Worm (Caenorhabditis elegans) whole organism, late embryonic: ENCODE results near the gene nstp-5.

Source experiments
- C08G9.2 ChIP-seq: sonication (generic microtip); optimal IDR thresholded peaks from 2 replicates; lab custom pipeline; 2016; ENCODE audit warnings: mild to moderate bottlenecking, missing genetic modification characterization, moderate library complexity, missing compliant biosample characterization
- C38D4.7 ChIP-seq: fragments of 200-800 bp; sonication (Bioruptor generic); optimal IDR thresholded peaks from 2 replicates; lab custom pipeline; 2018; ENCODE audit warnings: mild to moderate bottlenecking, missing genetic modification characterization, moderate library complexity, missing compliant biosample characterization
- T23F11.4 ChIP-seq: fragments of 200-800 bp; sonication (Bioruptor generic); optimal IDR thresholded peaks from 2 replicates; lab custom pipeline; 2018; ENCODE audit warnings: mild to moderate bottlenecking, missing genetic modification characterization, missing compliant biosample characterization
- Y22D7AL.16 ChIP-seq: sonication (generic microtip); optimal IDR thresholded peaks from 2 replicates; lab custom pipeline; 2016; ENCODE audit warnings: missing genetic modification characterization, missing compliant biosample characterization
- ahr-1 ChIP-seq: sonication (generic microtip); optimal IDR thresholded peaks from 2 replicates; lab custom pipeline; 2016; ENCODE audit warnings: missing genetic modification characterization, missing compliant biosample characterization
- ceh-14 ChIP-seq: sonication (generic microtip); optimal IDR thresholded peaks from 2 replicates; lab custom pipeline; 2016; ENCODE audit warnings: missing genotype, missing genetic modification characterization, missing compliant biosample characterization
- ceh-18 ChIP-seq: sonication (generic microtip); optimal IDR thresholded peaks from 2 replicates; lab custom pipeline; 2016; ENCODE audit warnings: missing genetic modification characterization, missing compliant biosample characterization
- ceh-19 ChIP-seq: fragments of 200-800 bp; sonication (Bioruptor generic); optimal IDR thresholded peaks from 2 replicates; lab custom pipeline; 2018; ENCODE audit warnings: mild to moderate bottlenecking, missing genetic modification characterization, missing compliant biosample characterization
- ceh-2 ChIP-seq: sonication (generic microtip); optimal IDR thresholded peaks from 2 replicates; lab custom pipeline; 2016; ENCODE audit warnings: missing genotype, missing genetic modification characterization, missing compliant biosample characterization
- ceh-22 ChIP-seq: sonication (generic microtip); optimal IDR thresholded peaks from 2 replicates; lab custom pipeline; 2017; ENCODE audit warnings: missing biosample characterization, missing genetic modification characterization
- ceh-30 ChIP-seq: fragments of 150-350 bp; optimal IDR thresholded peaks from 2 replicates; lab custom pipeline; 2014; ENCODE audit warnings: missing biosample characterization, missing genetic modification characterization
- ceh-34 ChIP-seq: sonication (generic microtip); optimal IDR thresholded peaks from 2 replicates; lab custom pipeline; 2016; ENCODE audit warnings: mild to moderate bottlenecking, missing genetic modification characterization, missing compliant biosample characterization
- ceh-45 ChIP-seq: fragments of 200-800 bp; sonication (Bioruptor generic); IDR thresholded peaks from 2 replicates; pipeline ENCODE4 v1.3.6; 2022; ENCODE audit warnings: missing genetic modification reagents, missing genetic modification characterization, missing compliant biosample characterization
- ceh-48 ChIP-seq: sonication (generic microtip); optimal IDR thresholded peaks from 2 replicates; lab custom pipeline; 2016; ENCODE audit warnings: missing genetic modification characterization, inconsistent platforms, missing compliant biosample characterization
- ceh-6 ChIP-seq: fragments of 200-800 bp; sonication (Bioruptor generic); optimal IDR thresholded peaks from 2 replicates; lab custom pipeline; 2018; ENCODE audit warnings: mild to moderate bottlenecking, missing genetic modification characterization, missing compliant biosample characterization
- che-1 ChIP-seq: sonication (generic microtip); optimal IDR thresholded peaks from 2 replicates; lab custom pipeline; 2016; ENCODE audit warnings: mild to moderate bottlenecking, missing genetic modification characterization, missing compliant biosample characterization
- dmd-4 ChIP-seq: sonication (generic microtip); optimal IDR thresholded peaks from 2 replicates; lab custom pipeline; 2016; ENCODE audit warnings: borderline replicate concordance, missing genetic modification characterization, missing compliant biosample characterization
- dve-1 ChIP-seq: sonication (generic microtip); optimal IDR thresholded peaks from 2 replicates; lab custom pipeline; 2017; ENCODE audit warnings: antibody characterized with exemption, mild to moderate bottlenecking, missing genetic modification characterization, missing compliant biosample characterization
- elt-4 ChIP-seq: sonication (generic microtip); optimal IDR thresholded peaks from 2 replicates; lab custom pipeline; 2016; ENCODE audit warnings: missing genetic modification characterization, missing compliant biosample characterization
- ets-4 ChIP-seq: sonication (generic microtip); optimal IDR thresholded peaks from 2 replicates; lab custom pipeline; 2016; ENCODE audit warnings: missing genetic modification characterization, missing compliant biosample characterization
- fkh-10 ChIP-seq: fragments of 150-350 bp; optimal IDR thresholded peaks from 2 replicates; lab custom pipeline; 2014; ENCODE audit warnings: missing biosample characterization, missing genetic modification reagents, missing genetic modification characterization
- fkh-6 ChIP-seq: sonication (generic microtip); optimal IDR thresholded peaks from 2 replicates; lab custom pipeline; 2016; ENCODE audit warnings: missing genetic modification characterization, missing compliant biosample characterization
- gmeb-2 ChIP-seq: sonication (generic microtip); optimal IDR thresholded peaks from 2 replicates; lab custom pipeline; 2016; ENCODE audit warnings: missing genetic modification characterization, inconsistent platforms, missing compliant biosample characterization
- hlh-15 ChIP-seq: sonication (generic microtip); optimal IDR thresholded peaks from 2 replicates; lab custom pipeline; 2016; ENCODE audit warnings: missing genetic modification characterization, missing compliant biosample characterization
- madf-2 ChIP-seq: sonication (generic microtip); optimal IDR thresholded peaks from 2 replicates; lab custom pipeline; 2017; ENCODE audit warnings: missing genetic modification characterization, missing compliant biosample characterization
- nhr-11 ChIP-seq: fragments of 150-350 bp; optimal IDR thresholded peaks from 2 replicates; lab custom pipeline; 2014; ENCODE audit warnings: missing biosample characterization, missing genetic modification characterization
- nhr-232 ChIP-seq: sonication (generic microtip); optimal IDR thresholded peaks from 2 replicates; lab custom pipeline; 2016; ENCODE audit warnings: missing genetic modification characterization, missing compliant biosample characterization
- odd-2 ChIP-seq: sonication (generic microtip); optimal IDR thresholded peaks from 2 replicates; lab custom pipeline; 2017; ENCODE audit warnings: antibody characterized with exemption, mild to moderate bottlenecking, missing genetic modification characterization, missing compliant biosample characterization
- pag-3 ChIP-seq: sonication (generic microtip); optimal IDR thresholded peaks from 2 replicates; lab custom pipeline; 2016; ENCODE audit warnings: missing compliant biosample characterization, missing genetic modification characterization, borderline replicate concordance
- pax-1 ChIP-seq: fragments of 150-350 bp; optimal IDR thresholded peaks from 2 replicates; lab custom pipeline; 2014; ENCODE audit warnings: missing biosample characterization, missing genetic modification characterization
- pha-4 ChIP-seq: fragments of 150-350 bp; optimal IDR thresholded peaks from 2 replicates; lab custom pipeline; 2018; ENCODE audit warnings: missing biosample characterization, missing genetic modification reagents, missing genetic modification characterization
- pqm-1 ChIP-seq: sonication (generic microtip); optimal IDR thresholded peaks from 2 replicates; lab custom pipeline; 2016; ENCODE audit warnings: missing genetic modification characterization, missing compliant biosample characterization
- pros-1 ChIP-seq: fragments of 150-350 bp; optimal IDR thresholded peaks from 2 replicates; lab custom pipeline; 2014; ENCODE audit warnings: missing biosample characterization, missing genetic modification reagents, missing genetic modification characterization
- ref-2 ChIP-seq: sonication (generic microtip); optimal IDR thresholded peaks from 2 replicates; lab custom pipeline; 2016; ENCODE audit warnings: missing genetic modification characterization, missing compliant biosample characterization
- rnt-1 ChIP-seq: sonication (generic microtip); optimal IDR thresholded peaks from 2 replicates; lab custom pipeline; 2016; ENCODE audit warnings: missing genetic modification characterization, missing compliant biosample characterization
- syd-9 ChIP-seq: sonication (generic microtip); optimal IDR thresholded peaks from 2 replicates; lab custom pipeline; 2016; ENCODE audit warnings: mild to moderate bottlenecking, missing genetic modification characterization, moderate library complexity, missing compliant biosample characterization
- ttx-3 ChIP-seq: sonication (generic microtip); optimal IDR thresholded peaks from 2 replicates; lab custom pipeline; 2016; ENCODE audit warnings: missing genetic modification reagents, missing genetic modification characterization, missing compliant biosample characterization
- unc-55 ChIP-seq: sonication (generic microtip); optimal IDR thresholded peaks from 2 replicates; lab custom pipeline; 2017; ENCODE audit warnings: missing biosample characterization, missing genetic modification reagents, missing genetic modification characterization
- zip-5 ChIP-seq: sonication (generic microtip); optimal IDR thresholded peaks from 2 replicates; lab custom pipeline; 2016; ENCODE audit warnings: missing genetic modification characterization, missing compliant biosample characterization

nstp-5 gene

DNA sequence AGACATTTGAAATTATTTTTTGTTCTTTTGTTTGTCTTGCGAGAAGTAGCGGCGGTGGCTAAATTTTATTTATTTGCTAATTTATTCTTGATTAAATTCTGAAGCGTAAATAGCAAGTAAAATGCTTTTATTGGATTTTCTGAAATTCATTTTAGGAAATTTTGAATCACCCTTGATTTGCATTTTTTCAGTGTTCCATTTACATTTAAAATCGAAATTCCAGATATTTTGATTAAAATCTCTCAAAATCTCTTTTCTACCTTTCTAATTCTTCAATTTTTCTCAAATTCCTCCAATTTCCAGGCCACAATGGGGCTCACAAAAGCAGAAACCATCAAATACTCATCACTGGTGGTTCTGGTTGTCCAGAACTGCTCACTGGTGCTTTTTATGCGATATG lies at the start of gene nstp-5:
Gene nstp-5 (plus strand): TSS at position 301 of the 400 bp plus-strand sequence.
- no peak for TF ChIP-seq gmeb-2 (tag; lab: Kevin White, UChicago)
- TF ChIP-seq ceh-48 (tag; lab: Kevin White, UChicago) = no peak
- TF ChIP-seq madf-2 = no peak
- TF ChIP-seq C08G9.2 (tag; lab: Kevin White, UChicago) = no peak
- no peak for TF ChIP-seq pros-1 (tag; lab: Kevin White, UChicago)
- TF ChIP-seq ceh-18 = no peak
- TF ChIP-seq odd-2 = no peak
- no peak for TF ChIP-seq nhr-11 (tag; lab: Kevin White, UChicago)
- TF ChIP-seq ceh-6 (GFP tag; lab: Kevin White, UChicago) = no peak
- TF ChIP-seq che-1 (tag; lab: Kevin White, UChicago) = no peak
- TF ChIP-seq ets-4 (tag; lab: Kevin White, UChicago) = no peak

DNA sequence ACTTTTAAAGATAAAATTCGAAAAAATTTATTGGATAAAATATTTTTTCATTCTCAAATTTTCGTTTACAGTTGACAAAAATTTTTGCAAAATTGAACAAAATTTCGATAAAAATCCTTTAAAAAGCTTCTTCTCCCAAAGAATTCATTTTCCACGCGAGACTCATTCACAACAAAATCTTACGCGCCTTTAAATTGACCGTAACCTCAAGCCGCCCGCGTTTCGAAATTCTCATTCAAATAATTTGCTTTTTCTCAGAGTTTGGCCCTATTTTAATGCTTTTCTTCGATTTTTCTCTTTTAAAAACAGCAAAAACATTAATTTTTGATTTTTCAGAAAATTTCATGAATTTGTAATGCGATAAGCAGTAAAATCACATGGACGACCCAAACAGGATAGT lies 49.8 kb upstream of the nstp-5 start, which contains the start of gene F07C6.4:
Gene F07C6.4 (plus strand): TSS at position 330 of the 400 bp plus-strand sequence.
- TF ChIP-seq ceh-34 (tag; lab: Kevin White, UChicago) = no peak
- no peak for TF ChIP-seq dmd-4 (tag; lab: Kevin White, UChicago)
- no peak for TF ChIP-seq pha-4 (tag; lab: Kevin White, UChicago)
- no peak for TF ChIP-seq elt-4
- TF ChIP-seq ceh-22 = no peak
- TF ChIP-seq ceh-2 (tag; lab: Kevin White, UChicago) = no peak
- TF ChIP-seq ceh-19 = no peak
- no peak for TF ChIP-seq fkh-6
- no peak for TF ChIP-seq fkh-10
- no peak for TF ChIP-seq unc-55 (GFP tag; lab: Kevin White, UChicago)
- TF ChIP-seq dve-1 (tag; lab: Kevin White, UChicago) = no peak
- no peak for TF ChIP-seq Y22D7AL.16
- TF ChIP-seq nhr-232 (tag; lab: Kevin White, UChicago) = no peak
- no peak for TF ChIP-seq T23F11.4 (GFP tag; lab: Kevin White, UChicago)
- TF ChIP-seq C38D4.7 (GFP tag; lab: Kevin White, UChicago) = no peak

ce11 chrIV:12811554-12811953 lies 43.8 kb upstream of the nstp-5 start:
- no peak for TF ChIP-seq ahr-1
- no peak for TF ChIP-seq ceh-14 (tag; lab: Kevin White, UChicago)
- TF ChIP-seq ttx-3 = no peak
- no peak for TF ChIP-seq zip-5 (tag; lab: Kevin White, UChicago)
- TF ChIP-seq C38D4.7 (GFP tag; lab: Kevin White, UChicago) = no peak
- no peak for TF ChIP-seq pax-1 (tag; lab: Kevin White, UChicago)

DNA sequence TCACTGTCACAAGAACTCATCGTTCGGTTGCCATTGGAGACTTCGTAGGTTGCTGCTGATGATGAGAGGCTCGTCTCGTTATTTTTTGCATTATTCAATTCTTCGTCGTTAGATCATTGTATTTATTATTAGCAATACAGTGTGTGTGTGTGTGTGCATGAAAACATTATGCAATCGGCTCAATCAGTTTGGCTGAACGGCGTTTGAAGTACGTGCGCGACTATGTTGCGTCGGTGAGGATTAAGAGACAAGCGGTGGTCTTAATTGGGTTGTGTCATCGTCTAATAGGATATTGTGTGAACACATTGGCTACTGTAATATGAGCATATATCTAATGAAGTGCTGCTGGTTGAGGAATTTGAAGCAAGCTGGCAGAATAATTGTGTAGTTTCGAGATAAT lies 41.5 kb upstream of the nstp-5 start:
- TF ChIP-seq pag-3 (tag; lab: Kevin White, UChicago) = no peak
- no peak for TF ChIP-seq rnt-1 (tag; lab: Kevin White, UChicago)
- no peak for TF ChIP-seq nhr-232 (tag; lab: Kevin White, UChicago)
- TF ChIP-seq pax-1 (tag; lab: Kevin White, UChicago) = no peak
- no peak for TF ChIP-seq hlh-15 (tag; lab: Kevin White, UChicago)
- no peak for TF ChIP-seq syd-9 (tag; lab: Kevin White, UChicago)
- no peak for TF ChIP-seq ref-2 (tag; lab: Kevin White, UChicago)
- TF ChIP-seq ceh-22 = no peak
- TF ChIP-seq pqm-1 (tag; lab: Kevin White, UChicago) = no peak
- TF ChIP-seq nhr-11 (tag; lab: Kevin White, UChicago) = no peak
- TF ChIP-seq dmd-4 (tag; lab: Kevin White, UChicago) = no peak
- no peak for TF ChIP-seq Y22D7AL.16
- TF ChIP-seq pros-1 (tag; lab: Kevin White, UChicago) = no peak
- no peak for TF ChIP-seq fkh-10
- TF ChIP-seq ceh-30 (tag; lab: Kevin White, UChicago) = no peak
- TF ChIP-seq ceh-2 (tag; lab: Kevin White, UChicago) = no peak
- no peak for TF ChIP-seq ceh-45 (GFP tag; lab: Robert Waterston, UW)
- no peak for TF ChIP-seq dve-1 (tag; lab: Kevin White, UChicago)
